Worm (Caenorhabditis elegans) whole organism, mixed stage, embryonic: ENCODE measurements around the gene rnp-9.

Experiments
- elt-1 ChIP-seq: sonication (generic microtip); optimal IDR thresholded peaks from 2 replicates; lab custom pipeline; 2017; ENCODE audit warnings: missing genetic modification characterization, mild to moderate bottlenecking, missing compliant biosample characterization, antibody characterized with exemption, moderate library complexity, borderline replicate concordance; ENCODE audit not compliant: insufficient read depth
- lin-13 ChIP-seq: fragments of 150-350 bp; optimal IDR thresholded peaks from 2 replicates; lab custom pipeline; 2014; ENCODE audit warnings: missing biosample characterization, missing genetic modification characterization
- nhr-12 ChIP-seq: fragments of 150-350 bp; optimal IDR thresholded peaks from 2 replicates; lab custom pipeline; 2014; ENCODE audit warnings: missing biosample characterization, missing genetic modification characterization
- nhr-237 ChIP-seq: fragments of 150-350 bp; optimal IDR thresholded peaks from 2 replicates; lab custom pipeline; 2014; ENCODE audit warnings: missing biosample characterization, missing genetic modification characterization
- pha-4 ChIP-seq: fragments of 150-350 bp; optimal IDR thresholded peaks from 2 replicates; lab custom pipeline; 2018; ENCODE audit warnings: missing biosample characterization, missing genetic modification reagents, missing genetic modification characterization
- sem-2 ChIP-seq: fragments of 200-800 bp; sonication (Bioruptor generic); optimal IDR thresholded peaks from 2 replicates; lab custom pipeline; 2018; ENCODE audit warnings: mild to moderate bottlenecking, missing genetic modification characterization, missing compliant biosample characterization
- snpc-4 ChIP-seq: fragments of 150-350 bp; optimal IDR thresholded peaks from 2 replicates; lab custom pipeline; 2014; ENCODE audit warnings: missing biosample characterization, missing genetic modification characterization
- zip-8 ChIP-seq: fragments of 150-350 bp; optimal IDR thresholded peaks from 2 replicates; lab custom pipeline; 2014; ENCODE audit warnings: missing biosample characterization, missing genetic modification characterization

- TF ChIP-seq pha-4 (tag; lab: Kevin White, UChicago) (no peak), elt-1 (tag; lab: Kevin White, UChicago) (no peak), sem-2 (no peak), lin-13 (tag; lab: Kevin White, UChicago) (no peak), snpc-4 (tag; lab: Kevin White, UChicago) (no peak), nhr-237 (no peak), zip-8 (no peak), nhr-12 (tag; lab: Kevin White, UChicago) (no peak)
Measured at ce11 chrX:10218779-10219178, 51.7 kb downstream of the rnp-9 start, which contains the start of gene F44A6.5.
